Worm (Caenorhabditis elegans) whole organism, young adult: ENCODE measurements around the gene F14F7.5.

Source experiments
- atf-7 ChIP-seq: sonication (generic microtip); optimal IDR thresholded peaks from 2 replicates; lab custom pipeline; 2017; ENCODE audit warnings: mild to moderate bottlenecking, missing genetic modification characterization, missing compliant biosample characterization
- dox-1 ChIP-seq: fragments of 200-800 bp; sonication (Bioruptor generic); IDR thresholded peaks from 2 replicates; pipeline ENCODE4 v1.3.6; 2022; ENCODE audit warnings: missing genetic modification reagents, missing genetic modification characterization, missing compliant biosample characterization
- hlh-26 ChIP-seq: fragments of 200-800 bp; sonication (Bioruptor generic); conservative IDR thresholded peaks from 2 replicates; pipeline ENCODE4 v1.3.6; 2022; ENCODE audit warnings: missing genetic modification reagents, missing genetic modification characterization, missing compliant biosample characterization
- lin-35 ChIP-seq, 3 experiments: fragments of 150-350 bp in 2 of 3; sonication (generic microtip) in 1 of 3; optimal IDR thresholded peaks; 2 replicates each; lab custom pipeline; 2014 to 2018; ENCODE audit warnings: missing biosample characterization in 3 of 3, missing genetic modification characterization in 3 of 3, missing genetic modification reagents in 3 of 3
- snpc-1.1 ChIP-seq: sonication (generic microtip); optimal IDR thresholded peaks from 2 replicates; lab custom pipeline; 2017; ENCODE audit warnings: missing genetic modification characterization, mild to moderate bottlenecking, missing compliant biosample characterization, antibody characterized with exemption, moderate library complexity, missing genotype, missing genetic modification reagents; ENCODE audit not compliant: insufficient read depth
- snpc-4 ChIP-seq, 5 experiments: fragments of 150-350 bp in 1 of 5; sonication (generic microtip) in 4 of 5; optimal IDR thresholded peaks; 2 replicates each; lab custom pipeline; 2014 to 2018; ENCODE audit warnings: missing genetic modification characterization in 5 of 5, missing biosample characterization in 3 of 5, antibody characterized with exemption in 2 of 5, mild to moderate bottlenecking in 2 of 5, missing compliant biosample characterization in 2 of 5, missing genotype in 2 of 5, moderate library complexity in 2 of 5, missing genetic modification reagents in 1 of 5
- ztf-28 ChIP-seq: fragments of 200-800 bp; sonication (Bioruptor generic); IDR thresholded peaks from 2 replicates; pipeline ENCODE4 v1.3.6; 2022; ENCODE audit warnings: missing genetic modification reagents, missing genetic modification characterization, missing compliant biosample characterization

- TF ChIP-seq snpc-1.1 (tag; lab: Kevin White, UChicago) = no peak
- no peak for TF ChIP-seq hlh-26 (GFP tag; lab: Robert Waterston, UW)
- no peak for TF ChIP-seq dox-1 (GFP tag; lab: Robert Waterston, UW)
- no peak for TF ChIP-seq lin-35 (GFP tag; optimal IDR thresholded peaks at IDR 0.05; lab: Kevin White, UChicago)
- no peak for TF ChIP-seq ztf-28 (GFP tag; lab: Robert Waterston, UW)
- TF ChIP-seq atf-7 (tag; lab: Kevin White, UChicago) = no peak
- TF ChIP-seq snpc-4 (GFP tag; optimal IDR thresholded peaks at IDR 0.05; lab: Kevin White, UChicago) = no peak
- TF ChIP-seq snpc-4 (tag; optimal IDR thresholded peaks at IDR 0.05; lab: Kevin White, UChicago) = no peak
Measured at ce11 chrIII:13064213-13065184, 32.7 kb downstream of the F14F7.5 start.
